Fruit fly (Drosophila melanogaster): ENCODE data around the gene Kap-alpha1.

Gene Kap-alpha1

dm6 chr3L:19845047-19845906 lies 38.2 kb downstream of the Kap-alpha1 start, which contains the start of gene Papss:
Papss (plus strand) TSS chr3L:19845293.
- TF ChIP-seq pdm3 (GFP tag; optimal IDR thresholded peaks at IDR 0.05) (no peak), fkh (GFP tag; optimal IDR thresholded peaks at IDR 0.05) (no peak), svp (GFP tag) (no peak), CG15336 (GFP tag; IDR thresholded peaks at IDR 0.05) (no peak), CG32006 (GFP tag; optimal IDR thresholded peaks at IDR 0.05) (no peak), CG6808 (GFP tag; optimal IDR thresholded peaks at IDR 0.05) (no peak), CG8319 (GFP tag; optimal IDR thresholded peaks at IDR 0.05) (no peak), lz (GFP tag; optimal IDR thresholded peaks at IDR 0.05) (peak; percentile 49), Eip78C (GFP tag) (no peak), esn (GFP tag; optimal IDR thresholded peaks at IDR 0.05) (peak; percentile 66), CG6163 (GFP tag; IDR thresholded peaks at IDR 0.05) (peak; percentile 29; the same call in 1 of the 3 replicates), spab (GFP tag; optimal IDR thresholded peaks at IDR 0.05) (no peak), achi (GFP tag; optimal IDR thresholded peaks at IDR 0.05) (no peak), CG16779 (tag; optimal IDR thresholded peaks at IDR 0.05) (no peak), eg (GFP tag; IDR thresholded peaks at IDR 0.05) (no peak), CG7368 (GFP tag; optimal IDR thresholded peaks at IDR 0.05) (no peak), CG8632 (GFP tag; optimal IDR thresholded peaks at IDR 0.05) (no peak), CG6792 (GFP tag; optimal IDR thresholded peaks at IDR 0.05) (no peak), CG31627 (GFP tag; optimal IDR thresholded peaks at IDR 0.05) (peak; percentile 3), Sox102F (GFP tag; optimal IDR thresholded peaks at IDR 0.05) (no peak), Hr38 (GFP tag; optimal IDR thresholded peaks at IDR 0.05) (no peak), topi (GFP tag; optimal IDR thresholded peaks at IDR 0.05) (no peak), CG4318 (GFP tag; optimal IDR thresholded peaks at IDR 0.05) (no peak), CG10631 (GFP tag; optimal IDR thresholded peaks at IDR 0.05) (no peak), Hr39 (GFP tag; optimal IDR thresholded peaks at IDR 0.05) (no peak), CG6276 (GFP tag; optimal IDR thresholded peaks at IDR 0.05) (no peak), CG8119 (GFP tag; IDR thresholded peaks at IDR 0.05) (no peak), dac (GFP tag; optimal IDR thresholded peaks at IDR 0.05) (no peak), Gug (GFP tag; IDR thresholded peaks at IDR 0.05) (no peak), cyc (GFP tag; optimal IDR thresholded peaks at IDR 0.05) (no peak), Sox14 (GFP tag; optimal IDR thresholded peaks at IDR 0.05) (no peak)

- TF ChIP-seq Lpt (GFP tag; optimal IDR thresholded peaks at IDR 0.05) (no peak), vri (GFP tag; optimal IDR thresholded peaks at IDR 0.05) (peak; percentile 69), CG6276 (GFP tag; optimal IDR thresholded peaks at IDR 0.05) (no peak)
These were observed 38.9 kb downstream of the Kap-alpha1 start for dm6 chr3L:19845907-19846301.

- TF ChIP-seq fkh (GFP tag; optimal IDR thresholded peaks at IDR 0.05) (peak; percentile 87), Eip78C (GFP tag) (peak; percentile 14), CG6854 (GFP tag; optimal IDR thresholded peaks at IDR 0.05) (no peak)
These were observed 39.9 kb downstream of the Kap-alpha1 start for dm6 chr3L:19846960-19847359.

- TF ChIP-seq fd85E (GFP tag; optimal IDR thresholded peaks at IDR 0.05) (no peak), Eip78C (GFP tag) (peak; percentile 68)
These were observed 41.0 kb downstream of the Kap-alpha1 start for dm6 chr3L:19848080-19848479.
